Worm (Caenorhabditis elegans): Measurements from ENCODE around the gene acsd-1.

The acsd-1 gene

ce11 chrIII:1080536-1080935 is 35.7 kb upstream of the acsd-1 start, which contains the start of the genes rab-18 and kbp-4 (continued):
- peak; percentile 77 for TF ChIP-seq ceh-82 (tag; optimal IDR thresholded peaks at IDR 0.05)
- TF ChIP-seq skn-1 (tag; optimal IDR thresholded peaks at IDR 0.05), result peak; percentile 80
- TF ChIP-seq nhr-11 (tag; optimal IDR thresholded peaks at IDR 0.05), result no peak
- TF ChIP-seq sem-4 (tag; optimal IDR thresholded peaks at IDR 0.05), result peak; percentile 94
- TF ChIP-seq egl-27 (tag; optimal IDR thresholded peaks at IDR 0.05), result peak; percentile 83

DNA sequence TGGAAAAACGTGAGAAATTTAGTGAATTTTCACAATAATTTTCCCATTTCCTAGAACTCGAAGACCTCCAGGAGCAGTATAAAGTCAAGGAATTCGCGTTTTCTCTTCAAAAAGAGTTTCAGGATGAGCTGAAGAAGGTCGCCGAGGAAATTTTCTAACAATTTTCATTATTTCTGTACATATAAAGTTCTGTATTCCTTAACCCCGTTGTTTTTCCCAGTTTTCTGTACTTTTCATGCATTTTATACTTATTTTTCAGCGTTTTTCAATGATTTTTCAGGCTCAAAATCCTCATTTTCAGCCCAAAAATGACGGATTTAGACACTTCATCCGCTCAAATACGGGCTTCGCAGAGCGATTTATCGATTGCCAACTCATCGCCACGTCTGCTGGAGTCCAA is 35.2 kb upstream of the acsd-1 start, which contains the start of gene par-2:
par-2 (plus strand) TSS at position 301 of the 400 bp plus-strand sequence.
- TF ChIP-seq nhr-6 (tag; optimal IDR thresholded peaks at IDR 0.05), result no peak

ce11 chrIII:1084971-1085370 is 31.3 kb upstream of the acsd-1 start:
- TF ChIP-seq lsy-2 (tag; optimal IDR thresholded peaks at IDR 0.05), result no peak
- no peak for TF ChIP-seq alr-1 (tag; optimal IDR thresholded peaks at IDR 0.05)

DNA sequence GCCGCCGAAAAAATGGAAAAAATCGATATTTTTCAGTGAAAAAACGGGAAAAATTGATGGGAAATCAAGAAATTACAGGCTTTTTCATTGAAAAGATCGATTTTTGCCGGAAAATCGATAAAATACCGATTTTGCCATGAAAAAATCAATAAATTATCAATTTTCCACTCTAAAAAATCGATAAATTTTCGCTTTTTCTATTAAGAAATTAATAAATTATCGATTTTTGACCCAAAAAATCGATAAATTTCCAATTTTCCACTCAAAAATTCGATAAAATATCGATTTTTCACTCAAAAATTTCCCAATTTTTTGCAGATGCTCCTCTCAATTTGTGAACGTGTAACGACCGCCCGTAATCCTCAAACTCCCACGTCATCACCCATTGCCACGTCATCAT is 21.9 kb upstream of the acsd-1 start:
- TF ChIP-seq lin-13 (GFP tag; optimal IDR thresholded peaks at IDR 0.05) (no peak), alr-1 (tag; optimal IDR thresholded peaks at IDR 0.05) (no peak), Y55F3AM.14 (GFP tag; optimal IDR thresholded peaks at IDR 0.05) (no peak), ZK546.5 (tag; optimal IDR thresholded peaks at IDR 0.05) (no peak), sma-9 (GFP tag; optimal IDR thresholded peaks at IDR 0.05) (no peak), sma-9 (tag; optimal IDR thresholded peaks at IDR 0.05) (no peak), C34F6.9 (tag; optimal IDR thresholded peaks at IDR 0.05) (no peak), lsy-2 (tag; optimal IDR thresholded peaks at IDR 0.05) (no peak), fos-1 (tag; optimal IDR thresholded peaks at IDR 0.05) (no peak), skn-1 (tag; optimal IDR thresholded peaks at IDR 0.05) (no peak), nhr-10 (tag; optimal IDR thresholded peaks at IDR 0.05) (no peak), crh-2 (tag; optimal IDR thresholded peaks at IDR 0.05) (no peak), lin-11 (tag; optimal IDR thresholded peaks at IDR 0.05) (no peak), ceh-16 (tag; optimal IDR thresholded peaks at IDR 0.05) (no peak), snpc-4 (tag; optimal IDR thresholded peaks at IDR 0.05) (no peak), egl-27 (tag; optimal IDR thresholded peaks at IDR 0.05) (no peak), sma-3 (GFP tag; optimal IDR thresholded peaks at IDR 0.05) (no peak), aly-2 (tag; optimal IDR thresholded peaks at IDR 0.05) (no peak)

ce11 chrIII:1099523-1099922 is 16.7 kb upstream of the acsd-1 start:
- TF ChIP-seq F13H6.1 (tag; optimal IDR thresholded peaks at IDR 0.05), result no peak
- no peak for TF ChIP-seq nhr-237 (tag; optimal IDR thresholded peaks at IDR 0.05)
- TF ChIP-seq lin-11 (tag; optimal IDR thresholded peaks at IDR 0.05), result no peak
- no peak for TF ChIP-seq ceh-16 (tag; optimal IDR thresholded peaks at IDR 0.05)
- TF ChIP-seq elt-1 (tag; optimal IDR thresholded peaks at IDR 0.05), result no peak

DNA sequence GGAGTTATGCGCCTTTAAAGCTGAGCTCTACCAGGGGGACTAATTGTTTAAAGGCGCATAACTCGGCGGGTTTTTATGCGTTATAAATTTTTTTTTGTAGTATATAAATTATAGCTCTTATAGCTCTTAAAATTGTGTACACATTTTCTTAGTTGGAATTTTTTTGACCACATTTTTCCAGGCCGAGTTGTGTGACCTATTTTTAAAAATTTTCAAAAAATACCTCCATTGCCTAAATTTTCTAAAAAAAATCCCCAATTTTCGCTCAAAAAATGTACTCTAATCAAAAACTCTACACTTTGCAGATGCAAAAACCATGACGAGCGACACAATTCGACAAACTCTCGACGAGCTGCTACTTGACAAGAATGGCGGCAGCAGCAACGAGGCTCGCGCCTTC is 13.4 kb upstream of the acsd-1 start, which contains the start of gene exc-6:
exc-6 (plus strand) TSS at position 301 of the 400 bp plus-strand sequence.
- TF ChIP-seq crh-2 (tag; optimal IDR thresholded peaks at IDR 0.05) (no peak), nhr-21 (tag; optimal IDR thresholded peaks at IDR 0.05) (no peak), zag-1 (tag; optimal IDR thresholded peaks at IDR 0.05) (no peak), ama-1 (optimal IDR thresholded peaks at IDR 0.05) (no peak), fos-1 (tag; optimal IDR thresholded peaks at IDR 0.05) (no peak), ceh-82 (tag; optimal IDR thresholded peaks at IDR 0.05) (no peak), mbf-1 (tag; optimal IDR thresholded peaks at IDR 0.05) (no peak)

ce11 chrIII:1122239-1122638 is 6.0 kb downstream of the acsd-1 start:
- TF ChIP-seq nhr-12 (tag; optimal IDR thresholded peaks at IDR 0.05), result no peak
- peak; percentile 35 for TF ChIP-seq lin-13 (GFP tag; optimal IDR thresholded peaks at IDR 0.05)
- no peak for TF ChIP-seq sem-4 (tag; optimal IDR thresholded peaks at IDR 0.05)
- TF ChIP-seq nhr-21 (tag; optimal IDR thresholded peaks at IDR 0.05), result peak; percentile 17
- TF ChIP-seq gmeb-1 (tag; optimal IDR thresholded peaks at IDR 0.05), result peak; percentile 11
- no peak for TF ChIP-seq C34F6.9 (tag; optimal IDR thresholded peaks at IDR 0.05)
- no peak for TF ChIP-seq ztf-1 (GFP tag; conservative IDR thresholded peaks at IDR 0.05)
- peak; percentile 31 for TF ChIP-seq sma-9 (GFP tag; optimal IDR thresholded peaks at IDR 0.05)
- no peak for TF ChIP-seq sma-9 (tag; optimal IDR thresholded peaks at IDR 0.05)
- TF ChIP-seq blmp-1 (tag; optimal IDR thresholded peaks at IDR 0.05; ENCODE audit: insufficient read depth), result no peak
- peak in 1 of 2 experiments; percentile 7 for TF ChIP-seq lsy-2 (tag; optimal IDR thresholded peaks at IDR 0.05)
- TF ChIP-seq crh-2 (tag; optimal IDR thresholded peaks at IDR 0.05), result peak; percentile 32
- peak; percentile 23 for TF ChIP-seq sma-3 (GFP tag; optimal IDR thresholded peaks at IDR 0.05)
